Fruit fly (Drosophila melanogaster): ENCODE measurements around the gene Ravus.
A peak's percentile ranks its signal among the peaks of the same experiment; 100 is the strongest.

Ravus gene

dm6 chr3R:13285110-13285509, 21.2 kb upstream of the Ravus start:
- no peak for TF ChIP-seq CG17801 (GFP tag; optimal IDR thresholded peaks at IDR 0.05; ENCODE audit: partially characterized antibody)

dm6 chr3R:13279419-13279818, 15.6 kb upstream of the Ravus start, which contains the start of gene CG8630:
Gene CG8630, plus strand, starts transcription at chr3R:13279721.
- no peak for TF ChIP-seq CG17801 (GFP tag; optimal IDR thresholded peaks at IDR 0.05; ENCODE audit: partially characterized antibody)

dm6 chr3R:13275473-13275872, 11.6 kb upstream of the Ravus start:
- TF ChIP-seq CG17801 (GFP tag; optimal IDR thresholded peaks at IDR 0.05; ENCODE audit: partially characterized antibody): no peak

- TF ChIP-seq CG17801 (GFP tag; optimal IDR thresholded peaks at IDR 0.05; ENCODE audit: partially characterized antibody): no peak
These were observed 10.5 kb upstream of the Ravus start for dm6 chr3R:13274257-13274796.

- no peak for TF ChIP-seq CG17801 (GFP tag; optimal IDR thresholded peaks at IDR 0.05; ENCODE audit: partially characterized antibody)
These were observed 9.6 kb upstream of the Ravus start for dm6 chr3R:13273462-13273861.

- peak; percentile 10 for TF ChIP-seq CG17801 (GFP tag; optimal IDR thresholded peaks at IDR 0.05; ENCODE audit: partially characterized antibody)
These were observed 7.9 kb upstream of the Ravus start, which contains the start of gene TBC1D5 for dm6 chr3R:13271758-13272157. Gene TBC1D5, minus strand, starts transcription at chr3R:13272011.

dm6 chr3R:13270648-13271047, 6.8 kb upstream of the Ravus start:
- no peak for TF ChIP-seq CG17801 (GFP tag; optimal IDR thresholded peaks at IDR 0.05; ENCODE audit: partially characterized antibody)

dm6 chr3R:13261706-13262105, 2.2 kb downstream of the Ravus start:
- TF ChIP-seq CG17801 (GFP tag; optimal IDR thresholded peaks at IDR 0.05; ENCODE audit: partially characterized antibody): no peak

dm6 chr3R:13260114-13260673, 3.7 kb downstream of the Ravus start, which contains the start of gene CG11686:
Gene CG11686, plus strand, starts transcription at chr3R:13260356.
- TF ChIP-seq CG17801 (GFP tag; optimal IDR thresholded peaks at IDR 0.05; ENCODE audit: partially characterized antibody): peak; percentile 16

dm6 chr3R:13258696-13259567, 4.9 kb downstream of the Ravus start, which contains the start of gene Ace:
Gene Ace, minus strand, starts transcription at chr3R:13259517.
- no peak for TF ChIP-seq CG17801 (GFP tag; optimal IDR thresholded peaks at IDR 0.05; ENCODE audit: partially characterized antibody)

- no peak for TF ChIP-seq CG17801 (GFP tag; optimal IDR thresholded peaks at IDR 0.05; ENCODE audit: partially characterized antibody)
These were observed 6.8 kb downstream of the Ravus start for dm6 chr3R:13257110-13257509.

- no peak for TF ChIP-seq CG17801 (GFP tag; optimal IDR thresholded peaks at IDR 0.05; ENCODE audit: partially characterized antibody)
These were observed 22.1 kb downstream of the Ravus start for dm6 chr3R:13241726-13242125.

- no peak for TF ChIP-seq CG17801 (GFP tag; optimal IDR thresholded peaks at IDR 0.05; ENCODE audit: partially characterized antibody)
These were observed 32.7 kb downstream of the Ravus start for dm6 chr3R:13231184-13231583.

dm6 chr3R:13221820-13222219, 42.0 kb downstream of the Ravus start:
- TF ChIP-seq CG17801 (GFP tag; optimal IDR thresholded peaks at IDR 0.05; ENCODE audit: partially characterized antibody): no peak

dm6 chr3R:13220478-13220877, 43.4 kb downstream of the Ravus start, which contains the start of gene CG8476:
Gene CG8476, minus strand, starts transcription at chr3R:13220578.
- TF ChIP-seq CG17801 (GFP tag; optimal IDR thresholded peaks at IDR 0.05; ENCODE audit: partially characterized antibody): no peak

dm6 chr3R:13218733-13219132, 45.1 kb downstream of the Ravus start:
- TF ChIP-seq CG17801 (GFP tag; optimal IDR thresholded peaks at IDR 0.05; ENCODE audit: partially characterized antibody): no peak
